Fruit fly (Drosophila melanogaster): ENCODE data around the gene Clic.

dm6 chrX:13800680-13801079 lies 21.4 kb downstream of the Clic start:
- TF ChIP-seq Fer1 (GFP tag; optimal IDR thresholded peaks at IDR 0.05): no peak
- no peak for TF ChIP-seq CG8359 (GFP tag; optimal IDR thresholded peaks at IDR 0.05; ENCODE audit: borderline replicate concordance)
- no peak for TF ChIP-seq gsb (GFP tag; IDR thresholded peaks at IDR 0.05)
- no peak for TF ChIP-seq abd-A (tag; optimal IDR thresholded peaks at IDR 0.05)
- TF ChIP-seq CG12391 (tag; optimal IDR thresholded peaks at IDR 0.05): no peak
- TF ChIP-seq h (optimal IDR thresholded peaks at IDR 0.05): no peak
- no peak for TF ChIP-seq D (optimal IDR thresholded peaks at IDR 0.05)
- no peak for TF ChIP-seq D (GFP tag; optimal IDR thresholded peaks at IDR 0.05)
